Fruit fly (Drosophila melanogaster) whole organism, embryonic: ENCODE results near the gene ClC-c.

Source experiments
- ATbp ChIP-seq: fragments of 200-800 bp; sonication (Bioruptor generic); optimal IDR thresholded peaks from 2 replicates; lab custom pipeline; 2017; ENCODE audit warnings: missing biosample characterization, mild to moderate bottlenecking, missing genetic modification characterization, missing genetic modification reagents
- Awh ChIP-seq: fragments of 200-800 bp; sonication (Bioruptor generic); IDR thresholded peaks from 2 replicates; pipeline ENCODE4, ENCODE4 v1.3.6; 2022; ENCODE audit warnings: missing biosample characterization, missing genetic modification characterization
- CG12155 ChIP-seq: fragments of 200-800 bp; sonication (Bioruptor generic); optimal IDR thresholded peaks from 3 replicates; lab custom pipeline; 2016; ENCODE audit warnings: missing biosample characterization, missing genetic modification characterization
- CG1603 ChIP-seq: fragments of 200-800 bp; sonication (Bioruptor generic); optimal IDR thresholded peaks from 2 replicates; lab custom pipeline; 2019; ENCODE audit warnings: missing biosample characterization, mild to moderate bottlenecking, missing genetic modification characterization, moderate library complexity
- CG17186 ChIP-seq: fragments of 200-800 bp; sonication (Bioruptor generic); optimal IDR thresholded peaks from 3 replicates; lab custom pipeline; 2017; ENCODE audit warnings: missing biosample characterization, missing genetic modification reagents, missing genetic modification characterization
- CG3407 ChIP-seq: fragments of 200-800 bp; sonication (Bioruptor generic); optimal IDR thresholded peaks from 2 replicates; lab custom pipeline; 2018; ENCODE audit warnings: missing biosample characterization, mild to moderate bottlenecking, missing genetic modification characterization
- CG34224 ChIP-seq: fragments of 200-800 bp; sonication (Bioruptor generic); IDR thresholded peaks from 3 replicates; pipeline ENCODE4 v1.3.6; 2022; ENCODE audit warnings: missing biosample characterization, missing genetic modification characterization; ENCODE audit not compliant: partially characterized antibody
- CG34422 ChIP-seq: fragments of 200-800 bp; sonication (Bioruptor generic); IDR thresholded peaks from 3 replicates; pipeline ENCODE4 v1.3.6; 2022; ENCODE audit warnings: missing biosample characterization, missing genetic modification characterization
- CG4617 ChIP-seq: fragments of 200-800 bp; sonication (Bioruptor generic); optimal IDR thresholded peaks from 3 replicates; lab custom pipeline; 2016; ENCODE audit warnings: missing biosample characterization, missing genetic modification characterization, borderline replicate concordance
- CG8944 ChIP-seq: fragments of 200-800 bp; sonication (Bioruptor generic); optimal IDR thresholded peaks from 3 replicates; lab custom pipeline; 2016; ENCODE audit warnings: missing biosample characterization, missing genetic modification characterization
- Dll ChIP-seq: fragments of 200-800 bp; sonication (Bioruptor generic); IDR thresholded peaks from 4 replicates; pipeline ENCODE4 v1.3.6; 2022; ENCODE audit warnings: missing biosample characterization, missing genetic modification characterization; ENCODE audit not compliant: partially characterized antibody
- Dref ChIP-seq: fragments of 200-800 bp; sonication (Bioruptor generic); IDR thresholded peaks from 2 replicates; pipeline ENCODE4 v1.3.6; 2022; ENCODE audit warnings: missing biosample characterization, missing genetic modification characterization
- Drgx ChIP-seq: fragments of 200-800 bp; sonication (Bioruptor generic); IDR thresholded peaks from 2 replicates; pipeline ENCODE4 v1.3.6; 2022; ENCODE audit warnings: missing biosample characterization, missing genetic modification characterization
- GATAe ChIP-seq: fragments of 200-800 bp; sonication (Bioruptor generic); conservative IDR thresholded peaks from 2 replicates; pipeline ENCODE4 v1.3.6; 2022; ENCODE audit warnings: missing biosample characterization, missing genetic modification characterization
- H15 ChIP-seq: fragments of 200-800 bp; sonication (Bioruptor generic); IDR thresholded peaks from 3 replicates; pipeline ENCODE4 v1.3.6; 2022; ENCODE audit warnings: missing biosample characterization, missing genetic modification characterization
- H2.0 ChIP-seq: fragments of 200-800 bp; sonication (Bioruptor generic); IDR thresholded peaks from 2 replicates; pipeline ENCODE4 v1.3.6; 2022; ENCODE audit warnings: missing biosample characterization, missing genetic modification characterization
- MBD-R2 ChIP-seq: fragments of 200-800 bp; sonication (Bioruptor generic); IDR thresholded peaks from 2 replicates; pipeline ENCODE4 v1.3.6; 2022; ENCODE audit warnings: missing biosample characterization, missing genetic modification characterization
- MESR4 ChIP-seq: fragments of 200-800 bp; sonication (Bioruptor generic); optimal IDR thresholded peaks from 2 replicates; lab custom pipeline; 2018; ENCODE audit warnings: missing biosample characterization, mild to moderate bottlenecking, missing genetic modification characterization, moderate library complexity
- Ravus ChIP-seq: fragments of 200-800 bp; sonication (Bioruptor generic); IDR thresholded peaks from 2 replicates; pipeline ENCODE4 v1.3.6; 2022; ENCODE audit warnings: missing biosample characterization, missing genetic modification characterization
- Rx ChIP-seq: fragments of 200-800 bp; sonication (Bioruptor generic); IDR thresholded peaks from 2 replicates; pipeline ENCODE4 v1.3.6; 2022; ENCODE audit warnings: missing biosample characterization, missing genetic modification characterization
- abd-A ChIP-seq: fragments of 200-800 bp; sonication (Bioruptor generic); optimal IDR thresholded peaks from 3 replicates; lab custom pipeline; 2019; ENCODE audit warnings: missing biosample characterization, mild to moderate bottlenecking, missing genetic modification characterization, moderate library complexity
- cato ChIP-seq: fragments of 200-800 bp; sonication (Bioruptor generic); optimal IDR thresholded peaks from 2 replicates; lab custom pipeline; 2016; ENCODE audit warnings: missing biosample characterization, missing genetic modification characterization, borderline replicate concordance
- cg ChIP-seq: fragments of 200-800 bp; sonication (Bioruptor generic); optimal IDR thresholded peaks from 3 replicates; lab custom pipeline; 2019; ENCODE audit warnings: missing biosample characterization, mild to moderate bottlenecking, missing genetic modification characterization, moderate library complexity
- crol ChIP-seq: fragments of 200-800 bp; sonication (Bioruptor generic); IDR thresholded peaks from 2 replicates; pipeline ENCODE4 v1.3.6; 2022; ENCODE audit warnings: missing biosample characterization, missing genetic modification characterization
- dati ChIP-seq: fragments of 200-800 bp; sonication (Bioruptor generic); IDR thresholded peaks from 2 replicates; pipeline ENCODE4 v1.3.6; 2022; ENCODE audit warnings: missing biosample characterization, missing genetic modification characterization
- fu2 ChIP-seq: fragments of 200-800 bp; sonication (Bioruptor generic); optimal IDR thresholded peaks from 2 replicates; lab custom pipeline; 2016; ENCODE audit warnings: missing biosample characterization, missing genetic modification characterization
- gcm ChIP-seq: fragments of 200-800 bp; sonication (Bioruptor generic); optimal IDR thresholded peaks from 2 replicates; lab custom pipeline; 2019; ENCODE audit warnings: missing biosample characterization, mild to moderate bottlenecking, missing genetic modification characterization, moderate library complexity
- ham ChIP-seq: fragments of 200-800 bp; sonication (Bioruptor generic); IDR thresholded peaks from 2 replicates; pipeline ENCODE4 v1.3.6; 2022; ENCODE audit warnings: missing biosample characterization, missing genetic modification characterization
- nom ChIP-seq: fragments of 200-800 bp; sonication (Bioruptor generic); optimal IDR thresholded peaks from 2 replicates; lab custom pipeline; 2017; ENCODE audit warnings: missing biosample characterization, missing genetic modification characterization, mild to moderate bottlenecking, moderate library complexity, missing genetic modification reagents
- row ChIP-seq: fragments of 200-800 bp; sonication (Bioruptor generic); IDR thresholded peaks from 3 replicates; pipeline ENCODE4 v1.3.6; 2022; ENCODE audit warnings: missing biosample characterization, missing genetic modification characterization
- run ChIP-seq: fragments of 200-800 bp; sonication (Bioruptor generic); optimal IDR thresholded peaks from 3 replicates; lab custom pipeline; 2018; ENCODE audit warnings: missing biosample characterization, mild to moderate bottlenecking, missing genetic modification characterization
- sna ChIP-seq: fragments of 200-800 bp; sonication (Bioruptor generic); IDR thresholded peaks from 2 replicates; pipeline ENCODE4 v1.3.6; 2022; ENCODE audit warnings: missing biosample characterization, missing genetic modification characterization; ENCODE audit not compliant: partially characterized antibody
- stc ChIP-seq: fragments of 200-800 bp; sonication (Bioruptor generic); IDR thresholded peaks from 2 replicates; pipeline ENCODE4 v1.3.6; 2022; ENCODE audit warnings: missing biosample characterization, missing genetic modification characterization
- zfh1 ChIP-seq: fragments of 200-800 bp; sonication (Bioruptor generic); IDR thresholded peaks from 3 replicates; pipeline ENCODE4 v1.3.6; 2022; ENCODE audit warnings: missing biosample characterization, missing genetic modification characterization
- zfh2 ChIP-seq: fragments of 200-800 bp; sonication (Bioruptor generic); optimal IDR thresholded peaks from 2 replicates; lab custom pipeline; 2016; ENCODE audit warnings: missing biosample characterization, missing genetic modification characterization

The ClC-c gene

DNA sequence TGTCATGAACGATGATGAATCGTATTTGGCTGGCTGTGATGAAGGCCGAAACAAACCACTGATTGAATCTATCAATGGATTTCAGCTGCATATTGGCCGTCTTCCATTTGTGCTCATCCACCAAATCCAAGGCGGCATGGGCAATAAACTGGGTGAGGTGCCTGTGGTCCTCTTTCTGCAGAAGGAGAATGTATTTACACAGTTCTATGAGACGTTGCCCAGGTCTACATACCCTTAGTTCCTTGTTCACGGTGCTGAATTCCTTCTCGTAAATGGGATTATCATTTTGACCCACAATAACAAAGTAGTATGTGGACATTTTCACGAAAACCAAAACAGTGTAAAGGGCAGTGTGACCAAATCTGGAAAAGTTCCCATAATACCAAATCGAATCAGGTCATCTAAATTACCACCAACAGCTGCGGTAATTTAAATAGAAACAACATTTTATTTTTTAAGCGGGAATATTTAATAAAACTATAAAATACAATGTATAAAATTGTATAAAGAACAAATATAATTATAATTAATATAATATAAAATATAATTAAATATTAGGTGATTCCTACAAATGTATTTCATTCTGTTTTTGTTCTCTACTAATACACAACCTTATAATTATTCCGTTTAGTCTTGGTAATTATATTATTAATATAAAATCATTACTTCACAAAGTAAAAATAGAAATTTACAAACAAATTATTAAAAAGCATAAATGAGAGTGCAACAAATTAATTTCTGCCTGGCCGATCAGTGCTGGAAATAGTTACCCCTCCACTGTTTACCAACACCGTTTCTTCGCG, 41.2 kb downstream of the ClC-c start, which contains the start of the genes Trs20 and elg1 (continued):
- TF ChIP-seq zfh2 (GFP tag; lab: Kevin White, UChicago) (peak; percentile 10), fu2 (GFP tag; lab: Kevin White, UChicago) (no peak), GATAe (GFP tag; lab: Robert Waterston, UW) (no peak), CG8944 (GFP tag; lab: Kevin White, UChicago) (no peak), run (tag; lab: Kevin White, UChicago) (no peak), gcm (GFP tag; lab: Kevin White, UChicago) (peak; percentile 77), CG12155 (GFP tag; lab: Kevin White, UChicago) (peak; percentile 19), Dref (GFP tag; lab: Robert Waterston, UW) (no peak), sna (GFP tag; lab: Robert Waterston, UW) (no peak), CG3407 (GFP tag; lab: Kevin White, UChicago) (no peak), row (peak; percentile 75)

DNA sequence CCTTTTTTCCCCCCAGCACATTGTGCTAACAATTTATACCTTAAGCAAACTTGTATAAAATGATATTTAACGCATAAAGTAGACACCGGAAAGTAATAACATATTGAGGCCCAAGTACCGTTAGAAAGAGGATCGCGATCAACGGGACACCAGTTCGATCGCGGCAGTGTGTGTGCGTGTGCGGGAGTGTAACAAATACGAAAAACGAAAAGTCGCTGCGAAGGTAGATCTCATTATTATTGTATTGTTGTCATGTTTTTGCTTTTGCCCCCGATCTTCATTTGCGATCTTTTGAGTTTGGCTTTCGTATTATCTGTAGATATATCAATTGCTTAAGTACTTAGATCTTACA, 41.8 kb downstream of the ClC-c start:
- 0 out of 2 replicates have a peak, but pooled peaks have one; percentile 5 for TF ChIP-seq dati
- 0 out of 2 replicates have a peak, but pooled peaks have one; percentile 29 for TF ChIP-seq Drgx (GFP tag; lab: Robert Waterston, UW)
- TF ChIP-seq H15 (GFP tag; lab: Robert Waterston, UW) = 0 out of 3 replicates have a peak, but pooled peaks have one; percentile 31
- TF ChIP-seq nom (GFP tag; lab: Kevin White, UChicago) = peak; percentile 9
- TF ChIP-seq Ravus (GFP tag; lab: Robert Waterston, UW) = no peak
- 0 out of 3 replicates have a peak, but pooled peaks have one; percentile 8 for TF ChIP-seq zfh1 (GFP tag; lab: Robert Waterston, UW)
- TF ChIP-seq abd-A (tag; lab: Kevin White, UChicago) = no peak
- peak; percentile 57 for TF ChIP-seq cg (GFP tag; lab: Kevin White, UChicago)
- TF ChIP-seq stc = 0 out of 2 replicates have a peak, but pooled peaks have one; percentile 1
- TF ChIP-seq Rx = 0 out of 2 replicates have a peak, but pooled peaks have one; percentile 3
- TF ChIP-seq CG17186 = peak; percentile 46
- TF ChIP-seq CG34224 = peak; percentile 25; the same call in 1 of the 3 replicates
- no peak for TF ChIP-seq cato
- TF ChIP-seq crol (GFP tag; lab: Robert Waterston, UW) = no peak
- TF ChIP-seq ATbp = no peak
- 0 out of 2 replicates have a peak, but pooled peaks have one; percentile 3 for TF ChIP-seq H2.0 (GFP tag; lab: Robert Waterston, UW)
- TF ChIP-seq CG34422 (GFP tag; lab: Robert Waterston, UW) = peak; percentile 3; the same call in 1 of the 3 replicates
- no peak for TF ChIP-seq ham (GFP tag; lab: Robert Waterston, UW)
- peak; percentile 44 for TF ChIP-seq CG4617 (GFP tag; lab: Kevin White, UChicago)
- 0 out of 4 replicates have a peak, but pooled peaks have one; percentile 8 for TF ChIP-seq Dll (GFP tag; lab: Robert Waterston, UW)
- TF ChIP-seq Awh = no peak
- TF ChIP-seq CG1603 (tag; lab: Kevin White, UChicago) = peak; percentile 44
- peak; percentile 60 for TF ChIP-seq MESR4 (GFP tag; lab: Kevin White, UChicago)
- TF ChIP-seq MBD-R2 (GFP tag; lab: Robert Waterston, UW) = peak; percentile 9
- TF ChIP-seq, all 482 proteins: peak for 17
